Fruit fly (Drosophila melanogaster) whole organism, embryonic: Measurements from ENCODE around the gene CG7140.
A peak's percentile ranks its signal among the peaks of the same experiment; 100 is the strongest.

ENCODE experiments used
- Atf6 ChIP-seq: fragments of 200-800 bp; sonication (Bioruptor generic); IDR thresholded peaks from 2 replicates; pipeline ENCODE4 v1.3.6; 2022; ENCODE audit warnings: missing biosample characterization, missing genetic modification characterization
- Awh ChIP-seq: fragments of 200-800 bp; sonication (Bioruptor generic); IDR thresholded peaks from 2 replicates; pipeline ENCODE4, ENCODE4 v1.3.6; 2022; ENCODE audit warnings: missing biosample characterization, missing genetic modification characterization
- BEAF-32 ChIP-seq: fragments of 200-800 bp; sonication (Bioruptor generic); optimal IDR thresholded peaks from 3 replicates; lab custom pipeline; 2017; ENCODE audit warnings: missing biosample characterization, missing genetic modification characterization, mild to moderate bottlenecking, moderate library complexity, missing genetic modification reagents
- C15 ChIP-seq: fragments of 200-800 bp; sonication (Bioruptor generic); IDR thresholded peaks from 3 replicates; pipeline ENCODE4 v1.3.6; 2022; ENCODE audit warnings: missing biosample characterization, missing genetic modification characterization
- CG1024 ChIP-seq: fragments of 200-800 bp; sonication (Bioruptor generic); IDR thresholded peaks from 2 replicates; pipeline ENCODE4 v1.3.6; 2022; ENCODE audit warnings: missing biosample characterization, missing genetic modification characterization
- CG10274 ChIP-seq: fragments of 200-800 bp; sonication (Bioruptor generic); optimal IDR thresholded peaks from 3 replicates; lab custom pipeline; 2017; ENCODE audit warnings: missing biosample characterization, mild to moderate bottlenecking, missing genetic modification characterization
- CG10543 ChIP-seq: fragments of 200-800 bp; sonication (Bioruptor generic); optimal IDR thresholded peaks from 3 replicates; lab custom pipeline; 2017; ENCODE audit warnings: missing biosample characterization, mild to moderate bottlenecking, missing genetic modification characterization, moderate library complexity
- CG11456 ChIP-seq: fragments of 200-800 bp; sonication (Bioruptor generic); IDR thresholded peaks from 3 replicates; pipeline ENCODE4 v1.3.6; 2022; ENCODE audit warnings: missing biosample characterization, missing genetic modification characterization
- CG13296 ChIP-seq: fragments of 200-800 bp; sonication (Bioruptor generic); optimal IDR thresholded peaks from 3 replicates; lab custom pipeline; 2018; ENCODE audit warnings: missing biosample characterization, mild to moderate bottlenecking, missing genetic modification characterization
- CG13424 ChIP-seq: fragments of 200-800 bp; sonication (Bioruptor generic); optimal IDR thresholded peaks from 2 replicates; lab custom pipeline; 2019; ENCODE audit warnings: missing biosample characterization, mild to moderate bottlenecking, missing genetic modification characterization, moderate library complexity
- CG13894 ChIP-seq: fragments of 200-800 bp; sonication (Bioruptor generic); optimal IDR thresholded peaks from 3 replicates; lab custom pipeline; 2018; ENCODE audit warnings: missing biosample characterization, mild to moderate bottlenecking, missing genetic modification characterization, moderate library complexity
- CG1603 ChIP-seq: fragments of 200-800 bp; sonication (Bioruptor generic); optimal IDR thresholded peaks from 2 replicates; lab custom pipeline; 2019; ENCODE audit warnings: missing biosample characterization, mild to moderate bottlenecking, missing genetic modification characterization, moderate library complexity
- CG1647 ChIP-seq: fragments of 200-800 bp; sonication (Bioruptor generic); optimal IDR thresholded peaks from 3 replicates; lab custom pipeline; 2016; ENCODE audit warnings: missing biosample characterization, missing genetic modification characterization
- CG16813 ChIP-seq: fragments of 200-800 bp; sonication (Bioruptor generic); IDR thresholded peaks from 3 replicates; pipeline ENCODE4 v1.3.6; 2022; ENCODE audit warnings: missing biosample characterization, missing genetic modification characterization; ENCODE audit not compliant: partially characterized antibody
- CG17802 ChIP-seq: fragments of 200-800 bp; sonication (Bioruptor generic); optimal IDR thresholded peaks from 2 replicates; lab custom pipeline; 2018; ENCODE audit warnings: missing biosample characterization, mild to moderate bottlenecking, missing genetic modification characterization, moderate library complexity
- CG1792 ChIP-seq: fragments of 200-800 bp; sonication (Bioruptor generic); optimal IDR thresholded peaks from 2 replicates; lab custom pipeline; 2016; ENCODE audit warnings: missing biosample characterization, missing genetic modification characterization
- CG18476 ChIP-seq: fragments of 200-800 bp; sonication (Bioruptor generic); optimal IDR thresholded peaks from 2 replicates; lab custom pipeline; 2016; ENCODE audit warnings: missing biosample characterization, mild to moderate bottlenecking, missing genetic modification characterization
- CG18599 ChIP-seq: fragments of 200-800 bp; sonication (Bioruptor generic); optimal IDR thresholded peaks from 3 replicates; lab custom pipeline; 2017; ENCODE audit warnings: missing biosample characterization, missing genetic modification characterization, mild to moderate bottlenecking, moderate library complexity, missing genetic modification reagents
- CG18619 ChIP-seq: fragments of 200-800 bp; sonication (Bioruptor generic); optimal IDR thresholded peaks from 3 replicates; lab custom pipeline; 2017; ENCODE audit warnings: missing biosample characterization, mild to moderate bottlenecking, missing genetic modification characterization
- CG2202 ChIP-seq: fragments of 200-800 bp; sonication (Bioruptor generic); optimal IDR thresholded peaks from 2 replicates; lab custom pipeline; 2018; ENCODE audit warnings: missing biosample characterization, mild to moderate bottlenecking, missing genetic modification characterization
- CG2712 ChIP-seq: fragments of 200-800 bp; optimal IDR thresholded peaks from 3 replicates; lab custom pipeline; 2019; ENCODE audit warnings: missing biosample characterization, mild to moderate bottlenecking, missing genetic modification characterization, moderate library complexity
- CG31441 ChIP-seq: fragments of 200-800 bp; sonication (Bioruptor generic); IDR thresholded peaks from 2 replicates; pipeline ENCODE4 v1.3.6; 2022; ENCODE audit warnings: missing biosample characterization, missing genetic modification characterization
- CG3838 ChIP-seq: fragments of 200-800 bp; sonication (Bioruptor generic); optimal IDR thresholded peaks from 3 replicates; lab custom pipeline; 2016; ENCODE audit warnings: missing biosample characterization, missing genetic modification characterization
- CG6689 ChIP-seq: fragments of 200-800 bp; sonication (Bioruptor generic); IDR thresholded peaks from 2 replicates; pipeline ENCODE4 v1.3.6; 2022; ENCODE audit warnings: missing biosample characterization, missing genetic modification characterization
- CG9609 ChIP-seq: fragments of 200-800 bp; sonication (Bioruptor generic); optimal IDR thresholded peaks from 3 replicates; lab custom pipeline; 2016; ENCODE audit warnings: missing biosample characterization, missing genetic modification characterization
- CG9876 ChIP-seq: fragments of 200-800 bp; sonication (Bioruptor generic); optimal IDR thresholded peaks from 2 replicates; lab custom pipeline; 2016; ENCODE audit warnings: missing biosample characterization, missing genetic modification characterization
- D19B ChIP-seq: fragments of 200-800 bp; sonication (Bioruptor generic); optimal IDR thresholded peaks from 2 replicates; lab custom pipeline; 2017; ENCODE audit warnings: missing biosample characterization, mild to moderate bottlenecking, missing genetic modification characterization
- Eip74EF ChIP-seq, 2 experiments: fragments of 200-800 bp in 1 of 2; fragments of >200 bp in 1 of 2; sonication (Bioruptor generic) in 1 of 2; optimal IDR thresholded peaks; 2 replicates each; lab custom pipeline; 2017 to 2019; ENCODE audit warnings: missing biosample characterization in 2 of 2, missing genetic modification characterization in 2 of 2, mild to moderate bottlenecking in 1 of 2, moderate library complexity in 1 of 2
- HLH54F ChIP-seq: fragments of 200-800 bp; sonication (Bioruptor generic); optimal IDR thresholded peaks from 3 replicates; lab custom pipeline; 2016; ENCODE audit warnings: missing biosample characterization, missing genetic modification characterization
- Hr78 ChIP-seq, 2 experiments: fragments of 200-800 bp in 1 of 2; fragments of >200 bp in 1 of 2; sonication (Bioruptor generic) in 1 of 2; optimal IDR thresholded peaks; 2 replicates each; lab custom pipeline; 2017 to 2019; ENCODE audit warnings: missing biosample characterization in 2 of 2, missing genetic modification characterization in 2 of 2, mild to moderate bottlenecking in 1 of 2, moderate library complexity in 1 of 2
- Mad ChIP-seq: fragments of 200-800 bp; sonication (Bioruptor generic); optimal IDR thresholded peaks from 2 replicates; lab custom pipeline; 2016; ENCODE audit warnings: missing biosample characterization, missing genetic modification characterization
- NFAT ChIP-seq: fragments of 200-800 bp; sonication (Bioruptor generic); IDR thresholded peaks from 2 replicates; pipeline ENCODE4 v1.3.6; 2022; ENCODE audit warnings: missing biosample characterization, missing genetic modification characterization
- Nf-YA ChIP-seq: fragments of 200-800 bp; sonication (Bioruptor generic); IDR thresholded peaks from 2 replicates; pipeline ENCODE4 v1.3.6; 2022; ENCODE audit warnings: missing biosample characterization, missing genetic modification characterization
- Optix ChIP-seq: fragments of 200-800 bp; sonication (Bioruptor generic); IDR thresholded peaks from 3 replicates; pipeline ENCODE4 v1.3.6; 2022; ENCODE audit warnings: missing biosample characterization, missing genetic modification characterization
- Sox100B ChIP-seq: fragments of 200-800 bp; sonication (Bioruptor generic); optimal IDR thresholded peaks from 3 replicates; lab custom pipeline; 2018; ENCODE audit warnings: missing biosample characterization, mild to moderate bottlenecking, missing genetic modification characterization
- ap ChIP-seq: fragments of 200-800 bp; sonication (Bioruptor generic); IDR thresholded peaks from 2 replicates; pipeline ENCODE4 v1.3.6; 2022; ENCODE audit warnings: missing biosample characterization, missing genetic modification characterization
- cwo ChIP-seq: fragments of 200-800 bp; sonication (Bioruptor generic); optimal IDR thresholded peaks from 3 replicates; lab custom pipeline; 2017; ENCODE audit warnings: missing biosample characterization, missing genetic modification characterization, mild to moderate bottlenecking, moderate library complexity, missing genetic modification reagents
- dysf ChIP-seq: fragments of 200-800 bp; sonication (Bioruptor generic); IDR thresholded peaks from 3 replicates; pipeline ENCODE4 v1.3.6; 2022; ENCODE audit warnings: missing biosample characterization, missing genetic modification characterization
- fd102C ChIP-seq: fragments of 200-800 bp; sonication (Bioruptor generic); optimal IDR thresholded peaks from 2 replicates; lab custom pipeline; 2018; ENCODE audit warnings: missing biosample characterization, mild to moderate bottlenecking, missing genetic modification characterization, moderate library complexity
- grn ChIP-seq: fragments of 200-800 bp; sonication (Bioruptor generic); optimal IDR thresholded peaks from 3 replicates; lab custom pipeline; 2017; ENCODE audit warnings: missing biosample characterization, missing genetic modification characterization
- hbn ChIP-seq: fragments of 200-800 bp; sonication (Bioruptor generic); IDR thresholded peaks from 2 replicates; pipeline ENCODE4 v1.3.6; 2022; ENCODE audit warnings: missing biosample characterization, missing genetic modification characterization; ENCODE audit not compliant: partially characterized antibody
- insv ChIP-seq, 2 experiments: fragments of 200-800 bp; sonication (Bioruptor generic); optimal IDR thresholded peaks; 3 replicates each; lab custom pipeline; 2016 to 2018; ENCODE audit warnings: missing biosample characterization in 2 of 2, missing genetic modification characterization in 2 of 2
- lbe ChIP-seq: fragments of 200-800 bp; sonication (Bioruptor generic); optimal IDR thresholded peaks from 2 replicates; lab custom pipeline; 2016; ENCODE audit warnings: missing biosample characterization, mild to moderate bottlenecking, missing genetic modification characterization
- maf-S ChIP-seq: fragments of 200-800 bp; sonication (Bioruptor generic); optimal IDR thresholded peaks from 2 replicates; lab custom pipeline; 2016; ENCODE audit warnings: missing biosample characterization, missing genetic modification characterization
- mirr ChIP-seq: fragments of 200-800 bp; sonication (Bioruptor generic); optimal IDR thresholded peaks from 3 replicates; lab custom pipeline; 2018; ENCODE audit warnings: missing biosample characterization, mild to moderate bottlenecking, missing genetic modification characterization
- nom ChIP-seq: fragments of 200-800 bp; sonication (Bioruptor generic); optimal IDR thresholded peaks from 2 replicates; lab custom pipeline; 2017; ENCODE audit warnings: missing biosample characterization, missing genetic modification characterization, mild to moderate bottlenecking, moderate library complexity, missing genetic modification reagents
- pb ChIP-seq: fragments of 200-800 bp; sonication (Bioruptor generic); optimal IDR thresholded peaks from 3 replicates; lab custom pipeline; 2016; ENCODE audit warnings: missing biosample characterization, missing genetic modification characterization
- row ChIP-seq: fragments of 200-800 bp; sonication (Bioruptor generic); IDR thresholded peaks from 3 replicates; pipeline ENCODE4 v1.3.6; 2022; ENCODE audit warnings: missing biosample characterization, missing genetic modification characterization
- vnd ChIP-seq: fragments of 200-800 bp; sonication (Bioruptor generic); IDR thresholded peaks from 3 replicates; pipeline ENCODE4 v1.3.6; 2022; ENCODE audit warnings: missing biosample characterization, missing genetic modification characterization; ENCODE audit not compliant: partially characterized antibody
- zfh1 ChIP-seq: fragments of 200-800 bp; sonication (Bioruptor generic); IDR thresholded peaks from 3 replicates; pipeline ENCODE4 v1.3.6; 2022; ENCODE audit warnings: missing biosample characterization, missing genetic modification characterization
- zfh2 ChIP-seq: fragments of 200-800 bp; sonication (Bioruptor generic); optimal IDR thresholded peaks from 2 replicates; lab custom pipeline; 2016; ENCODE audit warnings: missing biosample characterization, missing genetic modification characterization

Gene CG7140

dm6 chr3L:22065694-22066093, 37.6 kb upstream of the CG7140 start, which contains the start of gene CG14561 (continued):
- no peak for TF ChIP-seq Nf-YA (GFP tag; lab: Robert Waterston, UW)
- no peak for TF ChIP-seq CG13894
- no peak for TF ChIP-seq CG1792
- TF ChIP-seq CG18476 (GFP tag; lab: Kevin White, UChicago), result no peak
- TF ChIP-seq BEAF-32 (GFP tag; lab: Kevin White, UChicago), result peak; percentile 92
- no peak for TF ChIP-seq CG9609 (GFP tag; lab: Kevin White, UChicago)
- TF ChIP-seq ap, result no peak
- no peak for TF ChIP-seq C15 (GFP tag; lab: Robert Waterston, UW)
- TF ChIP-seq CG1647 (GFP tag; lab: Kevin White, UChicago), result peak; percentile 18
- no peak for TF ChIP-seq CG1024 (GFP tag; lab: Robert Waterston, UW)
- no peak for TF ChIP-seq CG2202 (tag; lab: Kevin White, UChicago)
- TF ChIP-seq Hr78 (GFP tag; optimal IDR thresholded peaks at IDR 0.05; lab: Kevin White, UChicago), result no peak
- TF ChIP-seq CG10274 (GFP tag; lab: Kevin White, UChicago), result no peak
- TF ChIP-seq CG11456 (GFP tag; lab: Robert Waterston, UW), result peak; percentile 20; the same call in 2 of the 3 replicates
- no peak for TF ChIP-seq Eip74EF (GFP tag; optimal IDR thresholded peaks at IDR 0.05; lab: Kevin White, UChicago)
- TF ChIP-seq CG17802 (tag; lab: Kevin White, UChicago), result no peak
- TF ChIP-seq CG10543 (GFP tag; lab: Kevin White, UChicago), result no peak
- no peak for TF ChIP-seq dysf (GFP tag; lab: Robert Waterston, UW)
- peak; percentile 39 for TF ChIP-seq zfh2 (GFP tag; lab: Kevin White, UChicago)
- no peak for TF ChIP-seq CG9876 (GFP tag; lab: Kevin White, UChicago)
- TF ChIP-seq grn, result no peak
- TF ChIP-seq CG6689 (GFP tag; lab: Robert Waterston, UW), result no peak
- peak; percentile 80 for TF ChIP-seq row
- no peak for TF ChIP-seq fd102C
- no peak for TF ChIP-seq CG18619 (GFP tag; lab: Kevin White, UChicago)
- no peak for TF ChIP-seq mirr (GFP tag; lab: Kevin White, UChicago)
- no peak for TF ChIP-seq Optix (GFP tag; lab: Robert Waterston, UW)
- peak; percentile 85 for TF ChIP-seq CG1603 (tag; lab: Kevin White, UChicago)
- no peak for TF ChIP-seq CG13424 (tag; lab: Kevin White, UChicago)
- TF ChIP-seq CG18599 (GFP tag; lab: Kevin White, UChicago), result no peak
- TF ChIP-seq maf-S (GFP tag; lab: Kevin White, UChicago), result no peak
- no peak for TF ChIP-seq CG13296 (GFP tag; lab: Kevin White, UChicago)
- no peak for TF ChIP-seq Sox100B (GFP tag; lab: Kevin White, UChicago)
- peak; percentile 26 for TF ChIP-seq HLH54F (GFP tag; lab: Kevin White, UChicago)
- TF ChIP-seq cwo (GFP tag; lab: Kevin White, UChicago), result no peak
- peak; percentile 31; the same call in 1 of the 3 replicates for TF ChIP-seq zfh1 (GFP tag; lab: Robert Waterston, UW)
- TF ChIP-seq Atf6 (GFP tag; lab: Robert Waterston, UW), result no peak
- TF ChIP-seq D19B (GFP tag; lab: Kevin White, UChicago), result no peak
- peak; percentile 90 for TF ChIP-seq vnd (GFP tag; lab: Robert Waterston, UW)
- TF ChIP-seq Mad (GFP tag; lab: Kevin White, UChicago), result no peak
- no peak for TF ChIP-seq CG2712 (tag; lab: Kevin White, UChicago)
- peak; percentile 89 for TF ChIP-seq hbn (GFP tag; lab: Robert Waterston, UW)
- TF ChIP-seq CG31441 (GFP tag; lab: Robert Waterston, UW), result no peak
- no peak for TF ChIP-seq insv (GFP tag; optimal IDR thresholded peaks at IDR 0.05; lab: Kevin White, UChicago)
- TF ChIP-seq pb (GFP tag; lab: Kevin White, UChicago), result no peak
- peak; percentile 96 for TF ChIP-seq CG16813 (GFP tag; lab: Robert Waterston, UW)
- TF ChIP-seq CG3838, result peak; percentile 10
- no peak for TF ChIP-seq nom (GFP tag; lab: Kevin White, UChicago)
- no peak for TF ChIP-seq lbe (GFP tag; lab: Kevin White, UChicago)
- TF ChIP-seq Awh, result no peak
- TF ChIP-seq NFAT (GFP tag; lab: Robert Waterston, UW), result no peak
